Fruit fly (Drosophila melanogaster): Measurements from ENCODE around the gene CG43321.

The CG43321 gene

DNA sequence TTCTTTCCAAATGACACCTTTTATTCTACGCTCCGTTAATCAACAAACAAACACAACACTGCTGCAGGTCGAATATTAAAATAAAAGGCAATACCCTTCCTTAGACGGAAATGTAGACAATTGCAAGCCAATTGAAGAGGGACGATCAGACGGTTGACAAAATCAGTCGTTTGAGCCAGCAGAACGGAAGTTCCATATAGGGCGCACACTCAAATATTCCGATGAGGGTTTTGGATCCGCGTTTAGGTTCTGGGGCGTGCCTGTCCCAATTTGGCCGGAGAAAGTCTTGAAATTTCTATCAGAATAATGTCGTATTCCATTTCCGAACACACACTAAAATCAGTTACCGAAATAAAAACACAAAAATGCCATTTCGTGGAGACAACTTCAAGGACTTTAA, at the start of gene CG43321:
CG43321 (plus strand) TSS at position 301 of the 400 bp plus-strand sequence.
- no peak for TF ChIP-seq sv (GFP tag; optimal IDR thresholded peaks at IDR 0.05)
- TF ChIP-seq dmrt93B (GFP tag; optimal IDR thresholded peaks at IDR 0.05) = no peak
- no peak for TF ChIP-seq N (GFP tag; optimal IDR thresholded peaks at IDR 0.05)
- TF ChIP-seq ey (GFP tag; optimal IDR thresholded peaks at IDR 0.05) = no peak
- no peak for TF ChIP-seq psq (GFP tag; optimal IDR thresholded peaks at IDR 0.05)
- no peak for TF ChIP-seq Hr83 (GFP tag; optimal IDR thresholded peaks at IDR 0.05; ENCODE audit: poor library complexity, severe bottlenecking)
- no peak for TF ChIP-seq Hnf4 (GFP tag; optimal IDR thresholded peaks at IDR 0.05)
- no peak for TF ChIP-seq Hr78 (GFP tag; optimal IDR thresholded peaks at IDR 0.05)
- TF ChIP-seq pan (optimal IDR thresholded peaks at IDR 0.05) = no peak
- no peak for TF ChIP-seq Dfd (GFP tag; optimal IDR thresholded peaks at IDR 0.05)
- no peak for TF ChIP-seq h (GFP tag; optimal IDR thresholded peaks at IDR 0.05)
- no peak for TF ChIP-seq CrebA (GFP tag; optimal IDR thresholded peaks at IDR 0.05; ENCODE audit: borderline replicate concordance)
- no peak for TF ChIP-seq Myc (optimal IDR thresholded peaks at IDR 0.05)
- TF ChIP-seq br (GFP tag; optimal IDR thresholded peaks at IDR 0.05) = no peak

DNA sequence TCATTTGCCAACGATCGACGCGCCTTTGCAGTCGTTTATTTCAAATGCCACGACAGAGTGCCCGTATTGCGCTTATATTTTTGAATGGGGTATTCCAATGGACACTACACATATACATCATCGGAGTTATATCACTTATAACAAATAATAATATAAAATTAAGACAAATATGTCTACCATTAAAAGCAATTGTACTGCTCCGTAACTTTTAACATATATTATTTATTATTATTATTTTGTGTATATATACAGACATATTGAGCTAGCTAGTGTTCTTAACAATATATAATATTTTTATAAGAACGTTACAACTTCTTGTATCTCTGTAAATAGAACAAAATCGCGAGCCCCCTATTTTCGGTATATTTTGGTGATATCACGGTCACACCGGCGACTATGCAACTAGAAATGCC, 48.0 kb upstream of the CG43321 start, which contains the start of the genes sip2 and Coprox:
sip2 (minus strand) TSS at position 53 of the 413 bp plus-strand sequence.
Coprox (plus strand) TSS at position 400 of the 413 bp plus-strand sequence.
- TF ChIP-seq Sp1 (GFP tag; optimal IDR thresholded peaks at IDR 0.05) = peak; percentile 75
- peak; percentile 57 for TF ChIP-seq rgr (GFP tag; optimal IDR thresholded peaks at IDR 0.05)
- TF ChIP-seq psq (GFP tag; optimal IDR thresholded peaks at IDR 0.05) = peak; percentile 47
- TF ChIP-seq Myc (optimal IDR thresholded peaks at IDR 0.05) = peak; percentile 26
- TF ChIP-seq fru (GFP tag; optimal IDR thresholded peaks at IDR 0.05) = no peak
- TF ChIP-seq OdsH (GFP tag; optimal IDR thresholded peaks at IDR 0.05) = peak; percentile 66
- peak; percentile 40 for TF ChIP-seq CG9705 (GFP tag; optimal IDR thresholded peaks at IDR 0.05)
- TF ChIP-seq CG32264 (GFP tag; optimal IDR thresholded peaks at IDR 0.05) = no peak
- peak; percentile 77 for TF ChIP-seq HLH106 (tag; optimal IDR thresholded peaks at IDR 0.05)
- no peak for TF ChIP-seq usp (GFP tag; optimal IDR thresholded peaks at IDR 0.05)
- no peak for TF ChIP-seq Mio (GFP tag; optimal IDR thresholded peaks at IDR 0.05)
- TF ChIP-seq dsf (GFP tag; optimal IDR thresholded peaks at IDR 0.05; ENCODE audit: borderline replicate concordance) = no peak
- peak in 1 of 2 experiments; percentile 46 for TF ChIP-seq foxo (GFP tag; optimal IDR thresholded peaks at IDR 0.05)
- TF ChIP-seq Rel (GFP tag; optimal IDR thresholded peaks at IDR 0.05) = no peak
- peak; percentile 47 for TF ChIP-seq Rel (tag; optimal IDR thresholded peaks at IDR 0.05)
- TF ChIP-seq tai (GFP tag; optimal IDR thresholded peaks at IDR 0.05) = no peak

DNA sequence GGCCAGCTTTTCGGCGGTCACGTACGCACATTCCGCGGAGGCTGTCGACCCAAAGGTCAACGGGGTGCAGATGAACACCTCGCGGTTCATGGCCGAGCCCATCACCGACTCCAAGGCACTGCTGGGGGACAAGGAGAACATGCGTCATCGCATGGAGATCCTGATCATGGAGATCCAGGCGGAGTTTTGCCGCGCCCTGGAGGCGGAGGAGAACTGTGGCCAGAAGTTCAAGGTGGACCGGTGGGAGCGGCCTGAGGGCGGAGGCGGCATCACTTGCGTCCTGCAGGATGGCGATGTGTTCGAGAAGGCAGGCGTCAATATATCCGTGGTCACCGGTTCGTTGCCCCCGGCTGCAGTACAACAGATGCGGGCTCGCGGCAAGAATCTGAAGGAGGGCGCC, 47.4 kb upstream of the CG43321 start:
- TF ChIP-seq dl (GFP tag; optimal IDR thresholded peaks at IDR 0.05; ENCODE audit: insufficient read depth in 1 of 2, partially characterized antibody in 2 of 2) (no peak), Sp1 (GFP tag; optimal IDR thresholded peaks at IDR 0.05) (no peak), brk (GFP tag; optimal IDR thresholded peaks at IDR 0.05) (no peak), N (GFP tag; optimal IDR thresholded peaks at IDR 0.05) (no peak), Myc (optimal IDR thresholded peaks at IDR 0.05) (no peak), CrebA (GFP tag; optimal IDR thresholded peaks at IDR 0.05; ENCODE audit: borderline replicate concordance) (no peak), Jra (GFP tag; optimal IDR thresholded peaks at IDR 0.05) (no peak), lola (GFP tag; optimal IDR thresholded peaks at IDR 0.05) (no peak), tai (GFP tag; optimal IDR thresholded peaks at IDR 0.05) (no peak), rgr (GFP tag; optimal IDR thresholded peaks at IDR 0.05) (no peak), dmrt93B (GFP tag; optimal IDR thresholded peaks at IDR 0.05) (no peak), Abd-B (GFP tag; optimal IDR thresholded peaks at IDR 0.05) (no peak), Rel (GFP tag; optimal IDR thresholded peaks at IDR 0.05) (no peak), Rel (tag; optimal IDR thresholded peaks at IDR 0.05) (no peak), Hr83 (GFP tag; optimal IDR thresholded peaks at IDR 0.05; ENCODE audit: poor library complexity, severe bottlenecking) (no peak), fru (GFP tag; optimal IDR thresholded peaks at IDR 0.05) (no peak), Vsx2 (GFP tag; optimal IDR thresholded peaks at IDR 0.05; ENCODE audit: partially characterized antibody) (no peak), Dif (GFP tag; optimal IDR thresholded peaks at IDR 0.05; ENCODE audit: partially characterized antibody) (no peak), Mio (GFP tag; optimal IDR thresholded peaks at IDR 0.05) (no peak)

DNA sequence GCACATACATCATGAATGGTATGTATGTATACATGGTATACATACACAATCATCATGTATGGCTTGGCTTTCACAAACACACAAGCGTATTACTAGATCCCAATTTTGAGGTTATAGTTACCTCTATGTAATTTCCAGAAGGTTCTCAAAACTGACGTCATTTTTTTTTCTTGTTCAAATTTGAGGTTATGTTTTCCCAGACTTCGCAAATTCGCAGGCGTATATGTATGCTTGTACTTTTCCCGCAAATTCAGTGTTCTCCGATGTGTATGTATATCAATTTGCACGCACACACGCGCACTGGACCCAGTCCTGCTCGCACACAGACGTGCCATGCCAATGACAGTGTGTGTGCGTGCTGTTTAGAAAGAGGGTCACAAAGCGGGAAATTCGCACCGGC, 45.8 kb upstream of the CG43321 start:
- TF ChIP-seq Myc (optimal IDR thresholded peaks at IDR 0.05) (no peak), Dif (GFP tag; optimal IDR thresholded peaks at IDR 0.05; ENCODE audit: partially characterized antibody) (no peak), psq (GFP tag; optimal IDR thresholded peaks at IDR 0.05) (peak; percentile 11), CG9705 (GFP tag; optimal IDR thresholded peaks at IDR 0.05) (no peak), HLH106 (tag; optimal IDR thresholded peaks at IDR 0.05) (peak; percentile 3), Vsx2 (GFP tag; optimal IDR thresholded peaks at IDR 0.05; ENCODE audit: partially characterized antibody) (no peak), Rel (GFP tag; optimal IDR thresholded peaks at IDR 0.05) (no peak), Rel (tag; optimal IDR thresholded peaks at IDR 0.05) (peak; percentile 37), N (GFP tag; optimal IDR thresholded peaks at IDR 0.05) (peak; percentile 31), Sp1 (GFP tag; optimal IDR thresholded peaks at IDR 0.05) (peak; percentile 17), lola (GFP tag; optimal IDR thresholded peaks at IDR 0.05) (no peak), Jra (GFP tag; optimal IDR thresholded peaks at IDR 0.05) (no peak), dmrt93B (GFP tag; optimal IDR thresholded peaks at IDR 0.05) (no peak)
